Fruit fly (Drosophila melanogaster) whole organism, prepupa: ENCODE data around the gene O-fut2.

Experiments
- CG6808 ChIP-seq: fragments of 200-800 bp; sonication (Bioruptor generic); optimal IDR thresholded peaks from 3 replicates; lab custom pipeline; 2017; ENCODE audit warnings: missing biosample characterization, missing genetic modification characterization, mild to moderate bottlenecking, moderate library complexity, missing genetic modification reagents
- CG9139 ChIP-seq: fragments of 200-800 bp; sonication (Bioruptor generic); optimal IDR thresholded peaks from 3 replicates; lab custom pipeline; 2017; ENCODE audit warnings: missing biosample characterization, mild to moderate bottlenecking, missing genetic modification characterization

dm6 chrX:1480426-1480825, 14.6 kb upstream of the O-fut2 start:
- TF ChIP-seq CG9139 (GFP tag; lab: Kevin White, UChicago) (no peak), CG6808 (GFP tag; lab: Kevin White, UChicago) (no peak)
